Comparison of ENCODE assay signal across 1 fruit fly cellular context in genomic region chrX:18084614-18085469, dm6.
TF ChIP-seq lines count a peak whose summit lies in the region.

No protein-coding gene starts in this region.

TF ChIP-seq in whole organism, embryonic, 481 proteins besides CTCF, POLR2A, EP300 and RAD21 (continued from another document):
- no peak for TF ChIP-seq Dek (tag; optimal IDR thresholded peaks at IDR 0.05; lab: Kevin White, UChicago)
- peak; percentile 15; the same call in 1 of the 3 replicates for TF ChIP-seq zfh1 (GFP tag; IDR thresholded peaks at IDR 0.05; lab: Robert Waterston, UW)
- peak; percentile 22 for TF ChIP-seq Ets65A (GFP tag; lab: Kevin White, UChicago)
- TF ChIP-seq hbn (GFP tag; IDR thresholded peaks at IDR 0.05; lab: Robert Waterston, UW; ENCODE audit: partially characterized antibody), result no peak
- no peak for TF ChIP-seq hkb (optimal IDR thresholded peaks at IDR 0.05; lab: Kevin White, UChicago)
- TF ChIP-seq hkb (GFP tag; IDR thresholded peaks at IDR 0.05; lab: Robert Waterston, UW), result 0 out of 2 replicates have a peak, but pooled peaks have one; percentile 27
- TF ChIP-seq gt (GFP tag; IDR thresholded peaks at IDR 0.05; lab: Robert Waterston, UW), result no peak
- TF ChIP-seq Adf1 (GFP tag; IDR thresholded peaks at IDR 0.05; lab: Robert Waterston, UW), result peak; percentile 32; the same call in 1 of the 2 replicates
- TF ChIP-seq CG8359 (GFP tag; optimal IDR thresholded peaks at IDR 0.05; lab: Kevin White, UChicago; ENCODE audit: borderline replicate concordance), result no peak
- peak; percentile 86 for TF ChIP-seq D19A (tag; optimal IDR thresholded peaks at IDR 0.05; lab: Kevin White, UChicago)
- TF ChIP-seq Hr3 (GFP tag; optimal IDR thresholded peaks at IDR 0.05; lab: Kevin White, UChicago), result no peak
- peak; percentile 80 for TF ChIP-seq crol (GFP tag; IDR thresholded peaks at IDR 0.05; lab: Robert Waterston, UW)
- peak; percentile 66; the same call in 1 of the 2 replicates for TF ChIP-seq CG4360 (GFP tag; IDR thresholded peaks at IDR 0.05; lab: Robert Waterston, UW)
- TF ChIP-seq CG3065 (GFP tag; optimal IDR thresholded peaks at IDR 0.05; lab: Kevin White, UChicago), result peak; percentile 83
- TF ChIP-seq Trl (optimal IDR thresholded peaks at IDR 0.05; lab: Kevin White, UChicago), result no peak
- TF ChIP-seq Trl (GFP tag; optimal IDR thresholded peaks at IDR 0.05; lab: Kevin White, UChicago), result no peak
- peak; percentile 26 for TF ChIP-seq cg (GFP tag; optimal IDR thresholded peaks at IDR 0.05; lab: Kevin White, UChicago)
- TF ChIP-seq Blimp-1 (GFP tag; optimal IDR thresholded peaks at IDR 0.05; lab: Kevin White, UChicago), result no peak
- TF ChIP-seq sna (GFP tag; IDR thresholded peaks at IDR 0.05; lab: Robert Waterston, UW; ENCODE audit: partially characterized antibody), result no peak
- no peak for TF ChIP-seq Pdp1 (GFP tag; optimal IDR thresholded peaks at IDR 0.05; lab: Kevin White, UChicago)
- peak; percentile 11; the same call in 1 of the 3 replicates for TF ChIP-seq CG2199 (GFP tag; IDR thresholded peaks at IDR 0.05; lab: Robert Waterston, UW)
- TF ChIP-seq CG31441 (GFP tag; IDR thresholded peaks at IDR 0.05; lab: Robert Waterston, UW), result no peak
- TF ChIP-seq Opbp (GFP tag; IDR thresholded peaks at IDR 0.05; lab: Robert Waterston, UW; ENCODE audit: partially characterized antibody), result 0 out of 3 replicates have a peak, but pooled peaks have one; percentile 7
- no peak for TF ChIP-seq CG6765 (GFP tag; optimal IDR thresholded peaks at IDR 0.05; lab: Kevin White, UChicago)
